Fruit fly (Drosophila melanogaster) Kc167 (cell line): ENCODE measurements around the gene CG11619.

Experiments used
- Myc ChIP-seq: fragments of >200 bp; optimal IDR thresholded peaks from 2 replicates; lab custom pipeline; 2017; ENCODE audit warnings: missing external identifiers
- psq ChIP-seq: fragments of >200 bp; optimal IDR thresholded peaks from 2 replicates; lab custom pipeline; 2017; ENCODE audit warnings: missing external identifiers

dm6 chr3L:18957032-18957431 is 31.1 kb downstream of the CG11619 start:
- TF ChIP-seq Myc (lab: Kevin White, UChicago) (no peak), psq (lab: Kevin White, UChicago) (no peak)
